Worm (Caenorhabditis elegans): ENCODE data around the gene C50D2.6.

C50D2.6 gene

ce11 chrII:66322-66721 is 17.9 kb upstream of the C50D2.6 start (continued):
- TF ChIP-seq hlh-6 (tag; optimal IDR thresholded peaks at IDR 0.05) (no peak), ceh-6 (GFP tag; optimal IDR thresholded peaks at IDR 0.05) (no peak), ets-4 (tag; optimal IDR thresholded peaks at IDR 0.05) (peak; percentile 75), gmeb-2 (tag; optimal IDR thresholded peaks at IDR 0.05) (no peak), ceh-19 (GFP tag; optimal IDR thresholded peaks at IDR 0.05) (no peak), npax-4 (tag; optimal IDR thresholded peaks at IDR 0.05) (no peak), ttx-3 (tag; optimal IDR thresholded peaks at IDR 0.05) (no peak), syd-9 (tag; optimal IDR thresholded peaks at IDR 0.05) (peak; percentile 17), elt-4 (tag; optimal IDR thresholded peaks at IDR 0.05) (no peak), ceh-31 (tag; optimal IDR thresholded peaks at IDR 0.05) (peak; percentile 79), pros-1 (tag; optimal IDR thresholded peaks at IDR 0.05) (peak; percentile 83), ama-1 (optimal IDR thresholded peaks at IDR 0.05) (no peak), sox-4 (tag; optimal IDR thresholded peaks at IDR 0.05) (no peak), zip-5 (tag; optimal IDR thresholded peaks at IDR 0.05) (no peak), pax-1 (tag; optimal IDR thresholded peaks at IDR 0.05) (peak; percentile 79), Y22D7AL.16 (tag; optimal IDR thresholded peaks at IDR 0.05) (no peak)

ce11 chrII:67663-68062 is 16.6 kb upstream of the C50D2.6 start:
- TF ChIP-seq dmd-4 (tag; optimal IDR thresholded peaks at IDR 0.05; ENCODE audit: borderline replicate concordance), result no peak

- TF ChIP-seq ama-1 (optimal IDR thresholded peaks at IDR 0.05) (no peak), K02D7.2 (tag; optimal IDR thresholded peaks at IDR 0.05) (no peak), eyg-1 (tag; optimal IDR thresholded peaks at IDR 0.05) (no peak)
Observed at ce11 chrII:68757-69156, 15.5 kb upstream of the C50D2.6 start.

ce11 chrII:69354-69753 is 14.9 kb upstream of the C50D2.6 start, which contains the start of gene egl-26:
egl-26 (plus strand) TSS chrII:69654.
- TF ChIP-seq ttx-3 (tag; optimal IDR thresholded peaks at IDR 0.05) (no peak), lin-11 (tag; optimal IDR thresholded peaks at IDR 0.05) (no peak), elt-2 (tag; optimal IDR thresholded peaks at IDR 0.05) (no peak), tbx-2 (tag; optimal IDR thresholded peaks at IDR 0.05) (no peak), hlh-6 (tag; optimal IDR thresholded peaks at IDR 0.05) (no peak), ceh-22 (tag; optimal IDR thresholded peaks at IDR 0.05) (no peak), odd-2 (tag; optimal IDR thresholded peaks at IDR 0.05) (no peak), rnt-1 (tag; optimal IDR thresholded peaks at IDR 0.05) (no peak), ceh-31 (tag; optimal IDR thresholded peaks at IDR 0.05) (no peak), ahr-1 (tag; optimal IDR thresholded peaks at IDR 0.05) (no peak), ceh-2 (tag; optimal IDR thresholded peaks at IDR 0.05) (no peak), unc-55 (GFP tag; optimal IDR thresholded peaks at IDR 0.05) (no peak), dve-1 (tag; optimal IDR thresholded peaks at IDR 0.05) (no peak), elt-4 (tag; optimal IDR thresholded peaks at IDR 0.05) (no peak), pax-1 (tag; optimal IDR thresholded peaks at IDR 0.05) (no peak), sox-4 (tag; optimal IDR thresholded peaks at IDR 0.05) (no peak), hlh-30 (tag; optimal IDR thresholded peaks at IDR 0.05; ENCODE audit: insufficient read depth) (no peak), ceh-18 (tag; optimal IDR thresholded peaks at IDR 0.05) (no peak), ztf-16 (tag; optimal IDR thresholded peaks at IDR 0.05) (no peak)

ce11 chrII:73329-73728 is 10.9 kb upstream of the C50D2.6 start:
- no peak for TF ChIP-seq dmd-4 (tag; optimal IDR thresholded peaks at IDR 0.05; ENCODE audit: borderline replicate concordance)
- no peak for TF ChIP-seq ref-2 (tag; optimal IDR thresholded peaks at IDR 0.05)
- peak; percentile 97 for TF ChIP-seq unc-42 (tag; optimal IDR thresholded peaks at IDR 0.05)
- TF ChIP-seq npax-4 (tag; optimal IDR thresholded peaks at IDR 0.05), result no peak
- no peak for TF ChIP-seq pqm-1 (tag; optimal IDR thresholded peaks at IDR 0.05)
- TF ChIP-seq ztf-16 (tag; optimal IDR thresholded peaks at IDR 0.05), result no peak
- no peak for TF ChIP-seq pat-9 (tag; optimal IDR thresholded peaks at IDR 0.05)
- TF ChIP-seq ceh-9 (tag; optimal IDR thresholded peaks at IDR 0.05), result no peak
- no peak for TF ChIP-seq mec-3 (tag; optimal IDR thresholded peaks at IDR 0.05; ENCODE audit: borderline replicate concordance)
- TF ChIP-seq ceh-19 (GFP tag; optimal IDR thresholded peaks at IDR 0.05), result no peak
- peak; percentile 11 for TF ChIP-seq fkh-10 (GFP tag; optimal IDR thresholded peaks at IDR 0.05)
- TF ChIP-seq pag-3 (tag; optimal IDR thresholded peaks at IDR 0.05; ENCODE audit: borderline replicate concordance), result no peak

All from whole organism, late embryonic.